Worm (Caenorhabditis elegans): ENCODE results near the gene F13D11.4.

Gene F13D11.4

DNA sequence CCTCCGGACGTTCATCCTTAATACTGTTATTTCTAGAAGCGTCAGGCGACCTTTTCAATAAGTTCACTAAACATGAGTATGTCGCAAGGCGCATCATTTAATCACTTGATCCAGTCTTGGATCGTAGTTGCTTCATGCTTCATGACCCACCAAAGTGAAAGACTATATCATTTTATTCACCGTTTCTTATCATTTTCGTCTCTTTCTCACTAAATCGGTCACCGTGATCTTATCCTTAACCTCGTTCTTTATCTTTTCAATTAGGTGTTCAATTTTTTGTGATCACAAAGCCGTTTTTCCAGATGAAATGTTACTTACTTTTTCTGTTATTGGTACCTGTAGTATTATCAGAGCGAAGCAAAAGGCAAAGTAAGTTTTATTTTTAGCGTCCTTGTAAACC lies 46.7 kb downstream of the F13D11.4 start, which contains the start of gene F46G11.2:
Gene F46G11.2 (plus strand): TSS at position 301 of the 400 bp plus-strand sequence.
- TF ChIP-seq dpff-1 (tag; optimal IDR thresholded peaks at IDR 0.05) (no peak), sptf-2 (GFP tag; optimal IDR thresholded peaks at IDR 0.05) (no peak), madf-6 (GFP tag; IDR thresholded peaks at IDR 0.05) (no peak), ceh-40 (GFP tag; IDR thresholded peaks at IDR 0.05) (no peak), repo-1 (tag; optimal IDR thresholded peaks at IDR 0.05) (no peak), ccch-3 (GFP tag; optimal IDR thresholded peaks at IDR 0.05) (no peak), T26A5.8 (tag; optimal IDR thresholded peaks at IDR 0.05) (no peak), C17E4.6 (GFP tag; IDR thresholded peaks at IDR 0.05) (no peak), ceh-27 (GFP tag; optimal IDR thresholded peaks at IDR 0.05) (no peak), snpc-1.1 (tag; optimal IDR thresholded peaks at IDR 0.05; ENCODE audit: insufficient read depth) (no peak), hsf-1 (GFP tag; IDR thresholded peaks at IDR 0.05) (no peak), egl-18 (GFP tag; IDR thresholded peaks at IDR 0.05) (no peak), snpc-3.4 (tag; optimal IDR thresholded peaks at IDR 0.05) (no peak), die-1 (tag; optimal IDR thresholded peaks at IDR 0.05) (no peak), ZK185.1 (tag; optimal IDR thresholded peaks at IDR 0.05; ENCODE audit: poor library complexity, severe bottlenecking) (no peak), F52B5.7 (tag; optimal IDR thresholded peaks at IDR 0.05) (no peak), Y67H2A.10 (GFP tag; conservative IDR thresholded peaks at IDR 0.05) (no peak), F49E8.2 (tag; optimal IDR thresholded peaks at IDR 0.05; ENCODE audit: insufficient read depth) (no peak), bed-2 (GFP tag; IDR thresholded peaks at IDR 0.05) (no peak), F33H1.4 (GFP tag; IDR thresholded peaks at IDR 0.05) (no peak)

DNA sequence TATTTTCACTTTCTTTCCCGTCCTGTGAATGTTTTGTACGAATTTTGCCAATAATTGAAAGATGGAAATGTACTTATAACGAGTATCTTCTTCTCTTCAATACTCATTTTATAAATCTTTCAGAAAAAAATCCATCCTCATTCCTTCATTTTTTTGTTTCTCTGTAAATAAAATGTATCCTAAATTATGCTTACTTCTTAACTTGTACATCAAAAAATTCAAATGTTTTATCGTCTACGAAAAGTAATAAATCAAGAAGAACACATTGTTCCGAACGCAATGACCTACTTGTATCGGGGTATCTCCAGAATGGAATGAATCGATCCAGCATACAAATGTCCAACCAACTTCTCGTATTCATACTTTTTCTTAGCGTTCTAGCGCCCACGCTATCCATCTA lies 48.4 kb downstream of the F13D11.4 start, which contains the start of gene F46G11.6:
Gene F46G11.6 (plus strand): TSS at position 301 of the 400 bp plus-strand sequence.
- TF ChIP-seq B0336.3 (GFP tag; IDR thresholded peaks at IDR 0.05), result no peak

DNA sequence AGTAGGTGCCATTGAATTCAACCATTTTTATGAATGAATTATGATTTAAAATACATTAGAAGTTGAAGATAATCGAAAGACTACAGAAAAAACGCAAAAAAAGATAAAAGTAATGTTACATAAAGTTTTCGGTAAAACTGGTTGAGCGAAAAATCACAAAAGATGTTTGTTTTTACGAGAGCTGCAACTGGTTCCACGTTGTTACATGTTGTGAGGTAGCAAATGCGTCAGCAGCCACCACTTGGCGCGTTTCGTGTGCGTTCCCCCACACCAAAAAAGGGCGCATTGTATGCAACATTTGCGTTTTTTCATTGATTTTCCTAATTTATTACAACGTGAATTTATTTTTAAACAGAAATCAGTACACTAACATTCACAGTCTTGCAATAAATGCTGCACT lies 52.5 kb downstream of the F13D11.4 start, which contains the start of gene gakh-1:
Gene gakh-1 (plus strand): TSS at position 347 of the 400 bp plus-strand sequence.
- peak; percentile 96 to 97 for TF ChIP-seq let-607 (tag; optimal IDR thresholded peaks at IDR 0.05)
- no peak for TF ChIP-seq aptf-3 (GFP tag; IDR thresholded peaks at IDR 0.05)
- peak; percentile 2 for TF ChIP-seq gei-17 (GFP tag; optimal IDR thresholded peaks at IDR 0.05)
- no peak for TF ChIP-seq tlf-1 (GFP tag; optimal IDR thresholded peaks at IDR 0.05)
- TF ChIP-seq ceh-58 (GFP tag; IDR thresholded peaks at IDR 0.05), result no peak
- TF ChIP-seq ceh-27 (GFP tag; optimal IDR thresholded peaks at IDR 0.05), result no peak
- TF ChIP-seq attf-5 (GFP tag; optimal IDR thresholded peaks at IDR 0.05), result peak; percentile 12
- no peak for TF ChIP-seq nhr-120 (GFP tag; IDR thresholded peaks at IDR 0.05)
- no peak for TF ChIP-seq bed-2 (GFP tag; IDR thresholded peaks at IDR 0.05)
- TF ChIP-seq K11D2.4 (GFP tag; IDR thresholded peaks at IDR 0.05), result peak; percentile 69; the same call in 1 of the 2 replicates
- no peak for TF ChIP-seq Y53F4B.3 (GFP tag; IDR thresholded peaks at IDR 0.05)
- TF ChIP-seq nfyb-1 (GFP tag; IDR thresholded peaks at IDR 0.05), result no peak
- no peak for TF ChIP-seq lag-1 (GFP tag; IDR thresholded peaks at IDR 0.05)
- no peak for TF ChIP-seq Y56A3A.18 (GFP tag; IDR thresholded peaks at IDR 0.05)
- TF ChIP-seq nhr-80 (tag; optimal IDR thresholded peaks at IDR 0.05), result peak; percentile 57
- TF ChIP-seq snpc-1.1 (tag; optimal IDR thresholded peaks at IDR 0.05; ENCODE audit: insufficient read depth), result no peak
- TF ChIP-seq mel-28 (tag; optimal IDR thresholded peaks at IDR 0.05; ENCODE audit: borderline replicate concordance), result no peak
- TF ChIP-seq dox-1 (GFP tag; IDR thresholded peaks at IDR 0.05), result peak; percentile 48
- TF ChIP-seq lsl-1 (GFP tag; optimal IDR thresholded peaks at IDR 0.05), result no peak
- no peak for TF ChIP-seq ztf-28 (GFP tag; IDR thresholded peaks at IDR 0.05)
- TF ChIP-seq ztf-18 (tag; optimal IDR thresholded peaks at IDR 0.05), result peak; percentile 92
- TF ChIP-seq ets-4 (GFP tag; optimal IDR thresholded peaks at IDR 0.05), result no peak
- TF ChIP-seq ekl-4 (GFP tag; IDR thresholded peaks at IDR 0.05), result no peak
- peak; percentile 31; the same call in 1 of the 2 replicates for TF ChIP-seq mcd-1 (GFP tag; IDR thresholded peaks at IDR 0.05)
- TF ChIP-seq lin-40 (tag; optimal IDR thresholded peaks at IDR 0.05), result peak; percentile 68
- TF ChIP-seq snpc-4 (GFP tag; optimal IDR thresholded peaks at IDR 0.05), result no peak
- TF ChIP-seq snpc-4 (tag; optimal IDR thresholded peaks at IDR 0.05), result no peak
- no peak for TF ChIP-seq F10E7.11 (tag; optimal IDR thresholded peaks at IDR 0.05)
- no peak for TF ChIP-seq hlh-12 (tag; optimal IDR thresholded peaks at IDR 0.05)

Measured in whole organism, young adult.